Worm (Caenorhabditis elegans): Measurements from ENCODE around the gene dib-1.

DNA sequence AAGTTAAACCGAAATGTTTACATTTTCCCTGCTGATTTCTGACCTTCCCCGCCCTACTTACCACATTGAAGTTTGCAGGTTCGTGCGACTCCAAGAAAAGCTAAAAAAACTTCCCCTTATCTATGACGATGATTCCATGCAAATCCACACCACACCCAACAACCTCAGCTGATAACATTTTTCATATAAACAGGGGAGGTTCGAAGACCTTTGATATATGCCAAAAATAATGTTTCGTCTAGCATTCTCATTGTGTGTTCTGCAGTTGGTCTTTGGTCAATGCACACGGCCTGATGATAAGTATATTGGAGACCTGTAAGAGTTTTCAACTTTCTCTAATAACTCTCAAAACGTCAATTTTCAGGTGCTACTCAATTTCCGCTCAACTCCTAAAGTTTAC lies 36.5 kb upstream of the dib-1 start:
- TF ChIP-seq tab-1 (GFP tag; IDR thresholded peaks at IDR 0.05) (no peak), cog-1 (tag; optimal IDR thresholded peaks at IDR 0.05) (no peak)

Data from whole organism, midembryonic.